Worm (Caenorhabditis elegans) whole organism, early embryonic: ENCODE measurements around the gene B0273.1.
"Not testable (repeated sequence)": the region's sequence is repeated elsewhere in the genome, so short reads cannot be mapped to it uniquely, and the experiment has no call there.

Experiments
- B0310.2 ChIP-seq: sonication (generic microtip); optimal IDR thresholded peaks from 2 replicates; lab custom pipeline; 2016; ENCODE audit warnings: mild to moderate bottlenecking, missing genetic modification characterization, missing compliant biosample characterization
- F13C5.2 ChIP-seq: sonication (generic microtip); optimal IDR thresholded peaks from 2 replicates; lab custom pipeline; 2017; ENCODE audit warnings: mild to moderate bottlenecking, missing genetic modification characterization, inconsistent platforms, missing compliant biosample characterization
- aly-1 ChIP-seq: sonication (generic microtip); optimal IDR thresholded peaks from 2 replicates; lab custom pipeline; 2016; ENCODE audit warnings: missing genetic modification characterization, missing compliant biosample characterization
- ama-1 ChIP-seq: fragments of 150-350 bp; optimal IDR thresholded peaks from 2 replicates; lab custom pipeline; 2014
- ceh-13 ChIP-seq: fragments of 200-800 bp; sonication (Bioruptor generic); optimal IDR thresholded peaks from 2 replicates; lab custom pipeline; 2018; ENCODE audit warnings: mild to moderate bottlenecking, missing genetic modification characterization, missing compliant biosample characterization
- ceh-36 ChIP-seq: sonication (generic microtip); optimal IDR thresholded peaks from 2 replicates; lab custom pipeline; 2016; ENCODE audit warnings: missing genetic modification characterization, inconsistent platforms, missing compliant biosample characterization
- ets-7 ChIP-seq: sonication (generic microtip); optimal IDR thresholded peaks from 2 replicates; lab custom pipeline; 2016; ENCODE audit warnings: missing genotype, missing genetic modification characterization, missing compliant biosample characterization
- flt-1 ChIP-seq: fragments of 200-800 bp; sonication (Bioruptor generic); IDR thresholded peaks from 2 replicates; pipeline ENCODE4 v1.3.6; 2022; ENCODE audit warnings: missing genetic modification characterization, missing compliant biosample characterization
- hmbx-1 ChIP-seq: sonication (generic microtip); optimal IDR thresholded peaks from 2 replicates; lab custom pipeline; 2016; ENCODE audit warnings: mild to moderate bottlenecking, missing genetic modification characterization, missing compliant biosample characterization
- hmg-4 ChIP-seq: fragments of 200-800 bp; sonication (Bioruptor generic); optimal IDR thresholded peaks from 2 replicates; lab custom pipeline; 2018; ENCODE audit warnings: mild to moderate bottlenecking, missing genetic modification characterization, missing compliant biosample characterization
- hnd-1 ChIP-seq: sonication (generic microtip); optimal IDR thresholded peaks from 2 replicates; lab custom pipeline; 2016; ENCODE audit warnings: missing genetic modification characterization, missing compliant biosample characterization
- pes-1 ChIP-seq: fragments of 200-800 bp; sonication (Bioruptor generic); IDR thresholded peaks from 2 replicates; pipeline ENCODE4 v1.3.6; 2022; ENCODE audit warnings: missing genetic modification reagents, missing genetic modification characterization, missing compliant biosample characterization
- scrt-1 ChIP-seq: fragments of 200-800 bp; sonication (Bioruptor generic); IDR thresholded peaks from 2 replicates; pipeline ENCODE4 v1.3.6; 2022; ENCODE audit warnings: missing genetic modification characterization, missing compliant biosample characterization
- sea-1 ChIP-seq: fragments of 200-800 bp; sonication (Bioruptor generic); conservative IDR thresholded peaks from 2 replicates; pipeline ENCODE4 v1.3.6; 2022; ENCODE audit warnings: missing genetic modification characterization, missing compliant biosample characterization
- tbx-11 ChIP-seq: fragments of 200-800 bp; sonication (Bioruptor generic); IDR thresholded peaks from 2 replicates; pipeline ENCODE4 v1.3.6; 2022; ENCODE audit warnings: missing genetic modification characterization, missing compliant biosample characterization
- tbx-37 ChIP-seq: fragments of 200-800 bp; sonication (Bioruptor generic); conservative IDR thresholded peaks from 2 replicates; pipeline ENCODE4 v1.3.6; 2022; ENCODE audit warnings: missing genetic modification reagents, missing genetic modification characterization, missing compliant biosample characterization
- tra-4 ChIP-seq: sonication (generic microtip); optimal IDR thresholded peaks from 2 replicates; lab custom pipeline; 2017; ENCODE audit warnings: missing genetic modification characterization, missing compliant biosample characterization

B0273.1 gene

DNA sequence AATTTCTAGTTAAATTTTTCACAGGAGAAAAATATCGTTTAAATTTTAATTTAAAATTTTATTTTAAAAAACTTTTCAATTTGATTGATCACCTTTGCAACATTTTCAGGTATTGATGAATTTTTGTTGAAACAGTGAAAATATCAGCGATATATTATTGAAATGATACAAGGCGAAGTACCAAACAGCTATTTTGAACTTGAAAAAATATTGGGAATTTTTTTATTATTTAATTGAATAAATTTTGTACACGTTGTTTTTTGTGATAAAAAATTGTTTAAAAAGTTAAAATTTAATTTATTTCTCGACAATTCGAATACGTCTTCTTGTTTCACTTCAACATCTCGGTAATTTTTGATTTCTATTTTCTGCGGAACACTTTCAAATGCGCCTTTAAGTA is at the start of gene B0273.1:
B0273.1 (plus strand) TSS at position 301 of the 400 bp plus-strand sequence.
- TF ChIP-seq ama-1 (lab: Kevin White, UChicago) (no peak), scrt-1 (GFP tag; lab: Robert Waterston, UW) (no peak), tra-4 (tag; lab: Kevin White, UChicago) (no peak), tbx-11 (GFP tag; lab: Robert Waterston, UW) (no peak), B0310.2 (tag; lab: Kevin White, UChicago) (no peak)

DNA sequence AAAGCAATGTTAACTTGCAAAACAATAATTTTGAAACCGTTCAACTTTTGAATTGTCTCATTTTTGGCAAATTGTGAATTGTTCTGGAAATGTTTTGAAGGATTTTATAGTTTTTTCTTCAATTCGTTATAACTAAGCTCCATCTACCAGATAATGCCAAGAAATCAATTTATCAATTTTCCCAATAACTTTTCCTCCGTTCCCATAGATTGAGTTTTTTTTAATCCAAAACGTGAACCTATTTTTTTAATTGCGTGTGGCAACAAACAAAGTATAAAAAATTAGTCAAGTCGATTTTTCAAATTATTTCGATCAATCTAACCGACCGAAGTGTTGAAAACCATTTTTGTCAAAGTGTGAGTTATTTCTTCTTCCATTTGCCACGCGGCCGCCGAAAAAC is 41.1 kb upstream of the B0273.1 start, which contains the start of gene Y4C6A.4:
Y4C6A.4 (plus strand) TSS at position 301 of the 400 bp plus-strand sequence.
- TF ChIP-seq tbx-37 (GFP tag; lab: Robert Waterston, UW), result no peak
- TF ChIP-seq B0310.2 (tag; lab: Kevin White, UChicago), result no peak
- no peak for TF ChIP-seq flt-1 (GFP tag; lab: Robert Waterston, UW)
- TF ChIP-seq ets-7 (tag; lab: Kevin White, UChicago), result no peak
- no peak for TF ChIP-seq sea-1

DNA sequence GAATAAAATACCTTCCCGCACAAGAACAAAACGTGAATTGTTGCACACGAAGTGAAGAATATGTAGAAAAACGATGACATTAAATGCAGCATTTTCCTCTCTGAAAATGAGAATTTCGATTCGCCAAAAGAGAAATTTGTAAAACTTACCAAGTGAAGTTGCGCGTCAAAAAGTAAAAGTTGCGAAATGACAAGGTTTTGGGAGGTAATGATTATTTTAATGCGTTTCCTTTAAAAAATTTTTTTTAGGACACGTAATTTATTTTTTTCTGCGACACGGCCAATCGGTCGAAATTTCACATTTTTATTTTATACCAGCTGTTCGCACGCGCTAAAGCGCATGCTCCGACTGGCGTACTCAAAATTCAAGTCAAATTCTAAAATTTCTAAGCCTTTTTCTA is 37.8 kb upstream of the B0273.1 start, which contains the start of gene Y4C6A.3:
Y4C6A.3 (minus strand) TSS at position 101 of the 400 bp plus-strand sequence.
- TF ChIP-seq pes-1 (GFP tag; lab: Robert Waterston, UW); aly-1 (tag; lab: Kevin White, UChicago); hmbx-1 (tag; lab: Kevin White, UChicago): not testable (repeated sequence)

DNA sequence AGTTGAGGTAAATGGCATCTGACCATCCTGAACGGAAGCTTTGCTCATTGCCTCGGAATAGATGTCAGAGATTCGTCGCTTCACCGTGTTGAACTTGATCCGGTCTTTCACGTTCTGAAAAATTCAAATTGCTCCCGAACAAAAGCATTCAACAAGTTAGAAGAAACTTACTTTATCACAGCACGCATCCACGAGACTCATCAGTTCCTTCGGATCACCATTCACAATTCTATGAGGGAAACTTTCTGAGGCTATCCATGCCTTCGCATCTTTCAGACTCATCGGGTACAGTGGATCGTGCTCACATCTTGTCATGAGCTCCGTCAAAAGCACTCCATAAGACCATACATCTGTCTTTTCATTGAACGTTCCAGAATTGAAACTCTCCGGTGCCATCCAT is 31.0 kb upstream of the B0273.1 start:
- no peak for TF ChIP-seq ama-1 (lab: Kevin White, UChicago)
- TF ChIP-seq ceh-36 (tag; lab: Kevin White, UChicago), result no peak
- no peak for TF ChIP-seq ceh-13 (GFP tag; lab: Kevin White, UChicago)
- TF ChIP-seq tbx-37 (GFP tag; lab: Robert Waterston, UW), result no peak
- TF ChIP-seq hmg-4 (GFP tag; lab: Kevin White, UChicago), result no peak
- no peak for TF ChIP-seq ets-7 (tag; lab: Kevin White, UChicago)
- TF ChIP-seq scrt-1 (GFP tag; lab: Robert Waterston, UW), result no peak
- TF ChIP-seq tra-4 (tag; lab: Kevin White, UChicago), result no peak
- no peak for TF ChIP-seq flt-1 (GFP tag; lab: Robert Waterston, UW)
- no peak for TF ChIP-seq F13C5.2 (tag; lab: Kevin White, UChicago)
- no peak for TF ChIP-seq sea-1
- TF ChIP-seq hnd-1, result no peak
- TF ChIP-seq aly-1 (tag; lab: Kevin White, UChicago), result no peak
- no peak for TF ChIP-seq hmbx-1 (tag; lab: Kevin White, UChicago)
- no peak for TF ChIP-seq tbx-11 (GFP tag; lab: Robert Waterston, UW)
- TF ChIP-seq pes-1 (GFP tag; lab: Robert Waterston, UW), result no peak
- TF ChIP-seq B0310.2 (tag; lab: Kevin White, UChicago), result no peak

DNA sequence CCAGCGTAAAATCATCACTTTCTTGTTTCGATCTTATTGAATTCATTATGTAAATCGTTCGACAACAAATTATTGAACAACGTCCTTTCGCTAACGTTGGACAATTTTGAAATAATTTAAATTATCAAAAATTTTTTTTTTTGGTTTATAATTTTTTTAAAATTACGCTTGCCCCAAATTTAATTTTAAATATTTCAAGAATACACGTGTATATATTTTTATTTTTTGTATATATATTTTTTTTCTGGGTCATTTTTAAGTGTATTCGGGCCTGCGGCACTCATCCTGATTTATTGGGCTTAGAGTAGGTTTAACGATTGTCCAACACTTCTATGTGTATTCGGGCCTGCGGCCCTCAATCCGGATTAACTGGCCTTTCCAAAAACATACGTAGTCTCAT is 29.4 kb upstream of the B0273.1 start, which contains the start of gene Y52D5A.2:
Y52D5A.2 (minus strand) TSS at position 101 of the 400 bp plus-strand sequence.
- TF ChIP-seq scrt-1 (GFP tag; lab: Robert Waterston, UW); tra-4 (tag; lab: Kevin White, UChicago); ama-1 (lab: Kevin White, UChicago): not testable (repeated sequence)

DNA sequence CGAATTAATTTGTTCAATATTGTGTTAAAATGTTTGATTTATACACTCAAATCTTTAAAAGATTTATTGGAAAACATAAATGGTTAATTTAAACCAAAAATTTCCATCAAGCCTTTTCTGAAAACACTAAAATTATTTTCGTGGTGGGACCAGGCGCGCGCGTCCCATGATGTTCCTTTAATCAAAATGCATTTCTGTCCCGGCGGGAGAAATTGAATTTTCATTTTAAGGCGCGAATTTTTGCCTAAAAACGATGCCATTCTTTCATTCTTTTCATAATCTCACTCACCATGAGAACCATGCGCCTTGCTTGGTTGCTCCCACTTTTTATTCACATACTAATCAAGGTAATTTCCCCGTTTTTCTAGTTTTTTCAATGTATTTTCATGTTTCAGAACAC is 24.1 kb upstream of the B0273.1 start, which contains the start of gene rme-2:
rme-2 (plus strand) TSS at position 288 of the 400 bp plus-strand sequence.
- TF ChIP-seq B0310.2 (tag; lab: Kevin White, UChicago) (no peak), hmbx-1 (tag; lab: Kevin White, UChicago) (no peak), ceh-13 (GFP tag; lab: Kevin White, UChicago) (no peak), hnd-1 (no peak), ets-7 (tag; lab: Kevin White, UChicago) (no peak), sea-1 (no peak), tbx-37 (GFP tag; lab: Robert Waterston, UW) (no peak), F13C5.2 (tag; lab: Kevin White, UChicago) (no peak), tra-4 (tag; lab: Kevin White, UChicago) (no peak), pes-1 (GFP tag; lab: Robert Waterston, UW) (no peak), ama-1 (lab: Kevin White, UChicago) (no peak), tbx-11 (GFP tag; lab: Robert Waterston, UW) (no peak), hmg-4 (GFP tag; lab: Kevin White, UChicago) (no peak), aly-1 (tag; lab: Kevin White, UChicago) (no peak), scrt-1 (GFP tag; lab: Robert Waterston, UW) (no peak), flt-1 (GFP tag; lab: Robert Waterston, UW) (no peak)

DNA sequence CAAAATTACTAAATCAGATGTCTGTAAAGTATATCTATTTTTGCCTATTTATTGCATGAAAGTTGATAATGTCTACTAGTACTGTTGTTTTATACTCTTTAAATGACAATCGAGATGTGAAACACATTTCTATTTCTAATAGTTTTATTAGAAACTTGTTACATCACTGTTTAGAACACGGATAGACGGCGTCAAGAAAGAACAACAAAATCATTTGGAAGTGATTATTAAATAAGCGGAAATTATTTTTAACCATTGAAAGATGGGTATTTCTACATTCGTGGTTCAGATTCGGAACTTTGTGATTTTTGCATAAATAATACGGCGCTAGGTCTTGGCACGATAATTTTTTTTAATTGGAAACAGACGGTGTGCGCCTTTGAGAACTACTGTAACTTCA is 20.7 kb upstream of the B0273.1 start:
- TF ChIP-seq tra-4 (tag; lab: Kevin White, UChicago) (no peak), aly-1 (tag; lab: Kevin White, UChicago) (no peak), scrt-1 (GFP tag; lab: Robert Waterston, UW) (no peak), hmbx-1 (tag; lab: Kevin White, UChicago) (no peak), ets-7 (tag; lab: Kevin White, UChicago) (no peak)

DNA sequence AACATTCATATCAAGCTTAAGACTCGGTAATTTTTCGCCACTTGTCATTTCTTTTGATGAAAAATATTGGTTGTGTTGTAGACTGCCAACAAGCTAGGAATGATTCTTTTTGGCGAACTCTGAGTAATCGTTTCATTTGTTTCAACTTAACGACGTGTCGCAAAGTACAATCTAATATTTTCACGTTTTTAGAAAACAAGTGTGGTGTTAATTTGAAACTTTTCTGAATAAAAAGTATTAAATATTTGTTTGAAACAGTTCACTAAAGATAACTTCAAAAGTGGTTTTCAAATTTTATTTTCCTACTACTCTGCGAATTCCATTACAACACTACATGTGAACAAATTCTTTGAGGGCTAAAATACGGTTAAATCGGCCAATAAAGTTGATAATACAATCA is 17.3 kb upstream of the B0273.1 start, which contains the start of gene T11F8.4:
T11F8.4 (minus strand) TSS at position 101 of the 400 bp plus-strand sequence.
- TF ChIP-seq ceh-13 (GFP tag; lab: Kevin White, UChicago), result no peak
- TF ChIP-seq ceh-36 (tag; lab: Kevin White, UChicago), result no peak
